Fruit fly (Drosophila melanogaster): ENCODE measurements around the gene CG3558.

Gene CG3558

dm6 chr2L:2966917-2967316, 25.8 kb upstream of the CG3558 start (continued):
- TF ChIP-seq rib (GFP tag; IDR thresholded peaks at IDR 0.05): no peak
- TF ChIP-seq crc (GFP tag; optimal IDR thresholded peaks at IDR 0.05): no peak
- TF ChIP-seq HLHmδ (GFP tag; optimal IDR thresholded peaks at IDR 0.05): peak; percentile 74
- no peak for TF ChIP-seq Xbp1 (GFP tag; optimal IDR thresholded peaks at IDR 0.05)
- TF ChIP-seq CG10431 (GFP tag; optimal IDR thresholded peaks at IDR 0.05): peak; percentile 13
- TF ChIP-seq chinmo (GFP tag; IDR thresholded peaks at IDR 0.05; ENCODE audit: partially characterized antibody): no peak
- TF ChIP-seq CG10321 (GFP tag; IDR thresholded peaks at IDR 0.05): no peak
- no peak for TF ChIP-seq seq (GFP tag; IDR thresholded peaks at IDR 0.05)
- no peak for TF ChIP-seq Hr39 (optimal IDR thresholded peaks at IDR 0.05)
- no peak for TF ChIP-seq ash1 (GFP tag; optimal IDR thresholded peaks at IDR 0.05)
- TF ChIP-seq bab2 (GFP tag; optimal IDR thresholded peaks at IDR 0.05): no peak
- TF ChIP-seq pros (GFP tag; optimal IDR thresholded peaks at IDR 0.05): no peak
- TF ChIP-seq zf30C (GFP tag; optimal IDR thresholded peaks at IDR 0.05): no peak
- peak; percentile 51 for TF ChIP-seq Med (GFP tag)
- no peak; the same call in 1 of the 2 replicates for TF ChIP-seq chm (GFP tag; IDR thresholded peaks at IDR 0.05)
- TF ChIP-seq CG10462 (GFP tag; optimal IDR thresholded peaks at IDR 0.05): no peak
- no peak for TF ChIP-seq mam (GFP tag; optimal IDR thresholded peaks at IDR 0.05)
- TF ChIP-seq MESR4 (GFP tag; optimal IDR thresholded peaks at IDR 0.05): no peak
- peak; percentile 82 for TF ChIP-seq CTCF (GFP tag; optimal IDR thresholded peaks at IDR 0.05)
- TF ChIP-seq CG2116 (GFP tag; optimal IDR thresholded peaks at IDR 0.05): peak; percentile 86
- TF ChIP-seq tna (GFP tag; IDR thresholded peaks at IDR 0.05; ENCODE audit: partially characterized antibody): no peak
- peak; percentile 4 for TF ChIP-seq CG3407 (GFP tag; optimal IDR thresholded peaks at IDR 0.05)
- TF ChIP-seq CG1603 (tag; optimal IDR thresholded peaks at IDR 0.05): peak; percentile 53
- TF ChIP-seq CG10979 (tag; optimal IDR thresholded peaks at IDR 0.05): peak; percentile 46
- TF ChIP-seq CG30431 (GFP tag; optimal IDR thresholded peaks at IDR 0.05): peak; percentile 2
- peak; percentile 58 for TF ChIP-seq zen (tag; optimal IDR thresholded peaks at IDR 0.05)
- TF ChIP-seq Optix (GFP tag; IDR thresholded peaks at IDR 0.05): no peak
- TF ChIP-seq pnt (GFP tag; optimal IDR thresholded peaks at IDR 0.05): no peak
- TF ChIP-seq Ssrp (tag; optimal IDR thresholded peaks at IDR 0.05): no peak
- no peak for TF ChIP-seq gem (tag; optimal IDR thresholded peaks at IDR 0.05)
- TF ChIP-seq CG2712 (tag; optimal IDR thresholded peaks at IDR 0.05): peak; percentile 0
- no peak for TF ChIP-seq abd-A (tag; optimal IDR thresholded peaks at IDR 0.05)
- TF ChIP-seq CG14667 (GFP tag; IDR thresholded peaks at IDR 0.05): no peak
- TF ChIP-seq CG2199 (GFP tag; IDR thresholded peaks at IDR 0.05): 0 out of 3 replicates have a peak, but pooled peaks have one; percentile 8
- TF ChIP-seq jumu (GFP tag; optimal IDR thresholded peaks at IDR 0.05): no peak
- no peak for TF ChIP-seq unpg (GFP tag; optimal IDR thresholded peaks at IDR 0.05)
- TF ChIP-seq Opbp (GFP tag; IDR thresholded peaks at IDR 0.05; ENCODE audit: partially characterized antibody): no peak
- TF ChIP-seq Dp (GFP tag; optimal IDR thresholded peaks at IDR 0.05): no peak
- TF ChIP-seq luna (GFP tag; optimal IDR thresholded peaks at IDR 0.05): no peak
- no peak for TF ChIP-seq Rfx (GFP tag; IDR thresholded peaks at IDR 0.05)
- no peak for TF ChIP-seq schlank (tag; optimal IDR thresholded peaks at IDR 0.05)
- TF ChIP-seq hkb (optimal IDR thresholded peaks at IDR 0.05): no peak
- no peak for TF ChIP-seq hkb (GFP tag; IDR thresholded peaks at IDR 0.05)
- TF ChIP-seq Neu2 (GFP tag; optimal IDR thresholded peaks at IDR 0.05; ENCODE audit: borderline replicate concordance): no peak
- TF ChIP-seq h (optimal IDR thresholded peaks at IDR 0.05): no peak
- no peak for TF ChIP-seq CG10274 (GFP tag; optimal IDR thresholded peaks at IDR 0.05)
- peak; percentile 26 for TF ChIP-seq CG17802 (tag; optimal IDR thresholded peaks at IDR 0.05)
- TF ChIP-seq Vsx1 (GFP tag; optimal IDR thresholded peaks at IDR 0.05): no peak
- peak; percentile 9 for TF ChIP-seq CG9876 (GFP tag; optimal IDR thresholded peaks at IDR 0.05)
- no peak for TF ChIP-seq CG30020 (tag; optimal IDR thresholded peaks at IDR 0.05)
- TF ChIP-seq CG10366 (GFP tag; IDR thresholded peaks at IDR 0.05): no peak
- TF ChIP-seq sisA (GFP tag; IDR thresholded peaks at IDR 0.05): no peak
- peak; percentile 63; the same call in 1 of the 3 replicates for TF ChIP-seq CG3726 (GFP tag; IDR thresholded peaks at IDR 0.05)
